Worm (Caenorhabditis elegans) whole organism, late embryonic: ENCODE data around the gene pqn-90.

Source experiments
- C08G9.2 ChIP-seq: sonication (generic microtip); optimal IDR thresholded peaks from 2 replicates; lab custom pipeline; 2016; ENCODE audit warnings: mild to moderate bottlenecking, missing genetic modification characterization, moderate library complexity, missing compliant biosample characterization
- C38D4.7 ChIP-seq: fragments of 200-800 bp; sonication (Bioruptor generic); optimal IDR thresholded peaks from 2 replicates; lab custom pipeline; 2018; ENCODE audit warnings: mild to moderate bottlenecking, missing genetic modification characterization, moderate library complexity, missing compliant biosample characterization
- K02D7.2 ChIP-seq: sonication (generic microtip); optimal IDR thresholded peaks from 2 replicates; lab custom pipeline; 2017; ENCODE audit warnings: mild to moderate bottlenecking, missing genetic modification characterization, missing compliant biosample characterization
- K09A11.1 ChIP-seq: sonication (generic microtip); optimal IDR thresholded peaks from 2 replicates; lab custom pipeline; 2017; ENCODE audit warnings: antibody characterized with exemption, mild to moderate bottlenecking, missing genetic modification characterization, missing compliant biosample characterization; ENCODE audit not compliant: insufficient read depth
- T23F11.4 ChIP-seq: fragments of 200-800 bp; sonication (Bioruptor generic); optimal IDR thresholded peaks from 2 replicates; lab custom pipeline; 2018; ENCODE audit warnings: mild to moderate bottlenecking, missing genetic modification characterization, missing compliant biosample characterization
- ahr-1 ChIP-seq: sonication (generic microtip); optimal IDR thresholded peaks from 2 replicates; lab custom pipeline; 2016; ENCODE audit warnings: missing genetic modification characterization, missing compliant biosample characterization
- ama-1 ChIP-seq: fragments of 150-350 bp; optimal IDR thresholded peaks from 2 replicates; lab custom pipeline; 2014
- ceh-18 ChIP-seq: sonication (generic microtip); optimal IDR thresholded peaks from 2 replicates; lab custom pipeline; 2016; ENCODE audit warnings: missing genetic modification characterization, missing compliant biosample characterization
- ceh-2 ChIP-seq: sonication (generic microtip); optimal IDR thresholded peaks from 2 replicates; lab custom pipeline; 2016; ENCODE audit warnings: missing genotype, missing genetic modification characterization, missing compliant biosample characterization
- ceh-22 ChIP-seq: sonication (generic microtip); optimal IDR thresholded peaks from 2 replicates; lab custom pipeline; 2017; ENCODE audit warnings: missing biosample characterization, missing genetic modification characterization
- ceh-31 ChIP-seq: sonication (generic microtip); optimal IDR thresholded peaks from 2 replicates; lab custom pipeline; 2016; ENCODE audit warnings: missing genetic modification characterization, missing compliant biosample characterization
- ceh-45 ChIP-seq: fragments of 200-800 bp; sonication (Bioruptor generic); IDR thresholded peaks from 2 replicates; pipeline ENCODE4 v1.3.6; 2022; ENCODE audit warnings: missing genetic modification reagents, missing genetic modification characterization, missing compliant biosample characterization
- ceh-6 ChIP-seq: fragments of 200-800 bp; sonication (Bioruptor generic); optimal IDR thresholded peaks from 2 replicates; lab custom pipeline; 2018; ENCODE audit warnings: mild to moderate bottlenecking, missing genetic modification characterization, missing compliant biosample characterization
- che-1 ChIP-seq: sonication (generic microtip); optimal IDR thresholded peaks from 2 replicates; lab custom pipeline; 2016; ENCODE audit warnings: mild to moderate bottlenecking, missing genetic modification characterization, missing compliant biosample characterization
- elt-2 ChIP-seq: sonication (generic microtip); optimal IDR thresholded peaks from 2 replicates; lab custom pipeline; 2016; ENCODE audit warnings: missing genetic modification reagents, missing genetic modification characterization, missing compliant biosample characterization
- elt-4 ChIP-seq: sonication (generic microtip); optimal IDR thresholded peaks from 2 replicates; lab custom pipeline; 2016; ENCODE audit warnings: missing genetic modification characterization, missing compliant biosample characterization
- ets-4 ChIP-seq: sonication (generic microtip); optimal IDR thresholded peaks from 2 replicates; lab custom pipeline; 2016; ENCODE audit warnings: missing genetic modification characterization, missing compliant biosample characterization
- fkh-10 ChIP-seq: fragments of 150-350 bp; optimal IDR thresholded peaks from 2 replicates; lab custom pipeline; 2014; ENCODE audit warnings: missing biosample characterization, missing genetic modification reagents, missing genetic modification characterization
- fkh-6 ChIP-seq: sonication (generic microtip); optimal IDR thresholded peaks from 2 replicates; lab custom pipeline; 2016; ENCODE audit warnings: missing genetic modification characterization, missing compliant biosample characterization
- hlh-15 ChIP-seq: sonication (generic microtip); optimal IDR thresholded peaks from 2 replicates; lab custom pipeline; 2016; ENCODE audit warnings: missing genetic modification characterization, missing compliant biosample characterization
- hlh-30 ChIP-seq: sonication (generic microtip); optimal IDR thresholded peaks from 2 replicates; lab custom pipeline; 2017; ENCODE audit warnings: antibody characterized with exemption, missing genetic modification characterization, missing compliant biosample characterization; ENCODE audit not compliant: insufficient read depth
- hlh-6 ChIP-seq: sonication (generic microtip); optimal IDR thresholded peaks from 2 replicates; lab custom pipeline; 2016; ENCODE audit warnings: missing genotype, missing genetic modification characterization, missing compliant biosample characterization
- lim-6 ChIP-seq: sonication (generic microtip); optimal IDR thresholded peaks from 2 replicates; lab custom pipeline; 2016; ENCODE audit warnings: missing genetic modification characterization, missing compliant biosample characterization
- madf-2 ChIP-seq: sonication (generic microtip); optimal IDR thresholded peaks from 2 replicates; lab custom pipeline; 2017; ENCODE audit warnings: missing genetic modification characterization, missing compliant biosample characterization
- nfya-1 ChIP-seq: sonication (generic microtip); optimal IDR thresholded peaks from 2 replicates; lab custom pipeline; 2017; ENCODE audit warnings: missing genetic modification characterization, mild to moderate bottlenecking, missing compliant biosample characterization, antibody characterized with exemption, moderate library complexity
- nhr-232 ChIP-seq: sonication (generic microtip); optimal IDR thresholded peaks from 2 replicates; lab custom pipeline; 2016; ENCODE audit warnings: missing genetic modification characterization, missing compliant biosample characterization
- odd-2 ChIP-seq: sonication (generic microtip); optimal IDR thresholded peaks from 2 replicates; lab custom pipeline; 2017; ENCODE audit warnings: antibody characterized with exemption, mild to moderate bottlenecking, missing genetic modification characterization, missing compliant biosample characterization
- pag-3 ChIP-seq: sonication (generic microtip); optimal IDR thresholded peaks from 2 replicates; lab custom pipeline; 2016; ENCODE audit warnings: missing compliant biosample characterization, missing genetic modification characterization, borderline replicate concordance
- pat-9 ChIP-seq: fragments of 200-800 bp; sonication (Bioruptor generic); optimal IDR thresholded peaks from 2 replicates; lab custom pipeline; 2018; ENCODE audit warnings: mild to moderate bottlenecking, missing genetic modification characterization, moderate library complexity, missing compliant biosample characterization
- pax-1 ChIP-seq: fragments of 150-350 bp; optimal IDR thresholded peaks from 2 replicates; lab custom pipeline; 2014; ENCODE audit warnings: missing biosample characterization, missing genetic modification characterization
- pha-2 ChIP-seq: sonication (generic microtip); optimal IDR thresholded peaks from 2 replicates; lab custom pipeline; 2017; ENCODE audit warnings: mild to moderate bottlenecking, missing genetic modification characterization, missing compliant biosample characterization
- pha-4 ChIP-seq: fragments of 150-350 bp; optimal IDR thresholded peaks from 2 replicates; lab custom pipeline; 2018; ENCODE audit warnings: missing biosample characterization, missing genetic modification reagents, missing genetic modification characterization
- pqm-1 ChIP-seq: sonication (generic microtip); optimal IDR thresholded peaks from 2 replicates; lab custom pipeline; 2016; ENCODE audit warnings: missing genetic modification characterization, missing compliant biosample characterization
- pros-1 ChIP-seq: fragments of 150-350 bp; optimal IDR thresholded peaks from 2 replicates; lab custom pipeline; 2014; ENCODE audit warnings: missing biosample characterization, missing genetic modification reagents, missing genetic modification characterization
- ref-2 ChIP-seq: sonication (generic microtip); optimal IDR thresholded peaks from 2 replicates; lab custom pipeline; 2016; ENCODE audit warnings: missing genetic modification characterization, missing compliant biosample characterization
- rnt-1 ChIP-seq: sonication (generic microtip); optimal IDR thresholded peaks from 2 replicates; lab custom pipeline; 2016; ENCODE audit warnings: missing genetic modification characterization, missing compliant biosample characterization
- sdc-2 ChIP-seq: sonication (generic microtip); optimal IDR thresholded peaks from 2 replicates; lab custom pipeline; 2016; ENCODE audit warnings: missing genotype, missing genetic modification characterization, missing compliant biosample characterization
- sox-4 ChIP-seq: sonication (generic microtip); optimal IDR thresholded peaks from 2 replicates; lab custom pipeline; 2017; ENCODE audit warnings: mild to moderate bottlenecking, missing genetic modification characterization, inconsistent platforms, missing compliant biosample characterization
- tbx-7 ChIP-seq: sonication (generic microtip); optimal IDR thresholded peaks from 2 replicates; lab custom pipeline; 2016; ENCODE audit warnings: missing genotype, missing genetic modification characterization, missing compliant biosample characterization
- ttx-3 ChIP-seq: sonication (generic microtip); optimal IDR thresholded peaks from 2 replicates; lab custom pipeline; 2016; ENCODE audit warnings: missing genetic modification reagents, missing genetic modification characterization, missing compliant biosample characterization
- unc-3 ChIP-seq, 2 experiments: fragments of 200-800 bp in 1 of 2; sonication (Bioruptor generic) in 1 of 2; sonication (generic microtip) in 1 of 2; conservative IDR thresholded peaks in 1 of 2; optimal IDR thresholded peaks in 1 of 2; 2 replicates each; pipeline versions ENCODE4 v1.3.6 to Lab custom; 2016 to 2022; ENCODE audit warnings: missing compliant biosample characterization in 2 of 2, missing genetic modification characterization in 2 of 2, missing genetic modification reagents in 1 of 2
- unc-86 ChIP-seq: sonication (generic microtip); optimal IDR thresholded peaks from 2 replicates; lab custom pipeline; 2016; ENCODE audit warnings: missing genetic modification characterization, missing compliant biosample characterization

The pqn-90 gene

DNA sequence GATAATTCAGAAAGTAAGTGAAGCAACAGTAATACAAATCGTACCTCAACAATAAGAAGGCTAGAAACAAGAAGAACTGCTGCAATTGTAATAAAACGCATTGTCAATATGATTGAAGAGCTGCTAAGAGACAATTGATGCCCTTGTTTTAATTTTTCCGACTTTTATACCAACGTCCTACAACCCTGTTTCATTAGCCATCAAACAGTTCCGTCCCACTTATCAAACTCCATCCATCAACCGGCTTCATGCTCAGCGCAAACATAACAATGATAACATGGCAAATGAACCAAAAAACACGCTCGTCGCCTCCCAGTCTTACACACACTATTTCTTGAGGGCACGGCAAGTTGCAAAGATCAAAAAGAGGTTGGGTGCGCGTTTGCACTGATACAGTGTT lies at the start of gene pqn-90:
TSS of gene pqn-90 (minus strand) at position 101 of the 400 bp plus-strand sequence.
- TF ChIP-seq ceh-22 (tag; lab: Kevin White, UChicago), result no peak
- TF ChIP-seq pqm-1 (tag; lab: Kevin White, UChicago), result no peak
- no peak for TF ChIP-seq unc-3 (GFP tag; conservative IDR thresholded peaks at IDR 0.05; lab: Robert Waterston, UW)
- no peak for TF ChIP-seq unc-3 (tag; optimal IDR thresholded peaks at IDR 0.05; lab: Kevin White, UChicago)
- no peak for TF ChIP-seq pag-3 (tag; lab: Kevin White, UChicago)
- no peak for TF ChIP-seq elt-2 (tag; lab: Kevin White, UChicago)
- TF ChIP-seq pha-2 (tag; lab: Kevin White, UChicago), result no peak
- no peak for TF ChIP-seq elt-4 (tag; lab: Kevin White, UChicago)
- TF ChIP-seq K02D7.2, result no peak
- no peak for TF ChIP-seq madf-2 (tag; lab: Kevin White, UChicago)
- TF ChIP-seq tbx-7 (tag; lab: Kevin White, UChicago), result no peak
- no peak for TF ChIP-seq K09A11.1
- TF ChIP-seq hlh-15 (tag; lab: Kevin White, UChicago), result no peak
- TF ChIP-seq ttx-3 (tag; lab: Kevin White, UChicago), result no peak

- no peak for TF ChIP-seq ceh-45
- TF ChIP-seq C38D4.7 (GFP tag; lab: Kevin White, UChicago), result no peak
- TF ChIP-seq ttx-3 (tag; lab: Kevin White, UChicago), result no peak
- TF ChIP-seq T23F11.4, result no peak
- no peak for TF ChIP-seq unc-3 (GFP tag; conservative IDR thresholded peaks at IDR 0.05; lab: Robert Waterston, UW)
- TF ChIP-seq unc-3 (tag; optimal IDR thresholded peaks at IDR 0.05; lab: Kevin White, UChicago), result no peak
- TF ChIP-seq nfya-1 (tag; lab: Kevin White, UChicago), result no peak
- no peak for TF ChIP-seq ama-1 (lab: Kevin White, UChicago)
These were observed 45.7 kb upstream of the pqn-90 start, which contains the start of gene irld-59 for ce11 chrIV:15336778-15337177. irld-59 (plus strand) TSS chrIV:15337078.

ce11 chrIV:15328092-15328491 lies 37.0 kb upstream of the pqn-90 start, which contains the start of gene tbx-40:
tbx-40 (minus strand) TSS chrIV:15328192.
- no peak for TF ChIP-seq ets-4 (tag; lab: Kevin White, UChicago)
- no peak for TF ChIP-seq fkh-10 (GFP tag; lab: Kevin White, UChicago)
- TF ChIP-seq K09A11.1, result no peak
- no peak for TF ChIP-seq T23F11.4
- TF ChIP-seq pha-2 (tag; lab: Kevin White, UChicago), result no peak
- TF ChIP-seq nhr-232 (tag; lab: Kevin White, UChicago), result no peak
- no peak for TF ChIP-seq unc-86 (tag; lab: Kevin White, UChicago)
- no peak for TF ChIP-seq ceh-31 (tag; lab: Kevin White, UChicago)
- no peak for TF ChIP-seq elt-4 (tag; lab: Kevin White, UChicago)
- no peak for TF ChIP-seq pat-9
- TF ChIP-seq ahr-1 (tag; lab: Kevin White, UChicago), result no peak
- TF ChIP-seq ref-2 (tag; lab: Kevin White, UChicago), result no peak
- no peak for TF ChIP-seq hlh-30 (tag; lab: Kevin White, UChicago)
- no peak for TF ChIP-seq unc-3 (GFP tag; conservative IDR thresholded peaks at IDR 0.05; lab: Robert Waterston, UW)
- no peak for TF ChIP-seq unc-3 (tag; optimal IDR thresholded peaks at IDR 0.05; lab: Kevin White, UChicago)
- no peak for TF ChIP-seq rnt-1 (tag; lab: Kevin White, UChicago)
- TF ChIP-seq ceh-22 (tag; lab: Kevin White, UChicago), result no peak
- no peak for TF ChIP-seq ceh-6 (GFP tag; lab: Kevin White, UChicago)

DNA sequence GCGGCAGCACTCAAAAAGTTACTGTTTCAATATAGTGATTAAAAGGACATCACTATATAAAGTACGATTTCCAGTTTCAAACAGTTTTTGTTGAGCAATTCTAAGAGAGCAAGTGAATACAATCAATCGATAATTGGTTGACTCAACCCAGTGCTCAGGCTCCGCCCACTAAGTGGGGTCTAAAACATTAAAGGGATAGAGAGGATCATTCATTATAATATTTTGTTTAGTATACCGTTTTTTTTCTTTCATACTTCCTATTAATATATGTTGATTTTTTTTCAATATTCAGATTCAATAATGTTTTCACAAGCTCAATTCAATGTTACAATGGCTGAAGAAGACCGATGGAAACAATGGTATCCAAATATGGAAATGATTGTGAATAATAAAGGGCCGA lies 32.5 kb upstream of the pqn-90 start, which contains the start of gene tbx-39:
TSS of gene tbx-39 (plus strand) at position 301 of the 400 bp plus-strand sequence.
- TF ChIP-seq ceh-18 (tag; lab: Kevin White, UChicago) (no peak), pqm-1 (tag; lab: Kevin White, UChicago) (no peak), pros-1 (tag; lab: Kevin White, UChicago) (no peak), sox-4 (tag; lab: Kevin White, UChicago) (no peak), pax-1 (tag; lab: Kevin White, UChicago) (no peak), fkh-6 (no peak), nfya-1 (tag; lab: Kevin White, UChicago) (no peak), K02D7.2 (no peak), odd-2 (tag; lab: Kevin White, UChicago) (no peak), hlh-15 (tag; lab: Kevin White, UChicago) (no peak), pha-4 (tag; lab: Kevin White, UChicago) (no peak), K09A11.1 (no peak), ttx-3 (tag; lab: Kevin White, UChicago) (no peak), ceh-2 (tag; lab: Kevin White, UChicago) (no peak), C08G9.2 (tag; lab: Kevin White, UChicago) (no peak), pha-2 (tag; lab: Kevin White, UChicago) (no peak), che-1 (tag; lab: Kevin White, UChicago) (no peak), lim-6 (tag; lab: Kevin White, UChicago) (no peak), sdc-2 (tag; lab: Kevin White, UChicago) (no peak), hlh-6 (tag; lab: Kevin White, UChicago) (no peak)
